Worm (Caenorhabditis elegans) whole organism, late embryonic: ENCODE data around the gene hrg-9.

Source experiments
- C38D4.7 ChIP-seq: fragments of 200-800 bp; sonication (Bioruptor generic); optimal IDR thresholded peaks from 2 replicates; lab custom pipeline; 2018; ENCODE audit warnings: mild to moderate bottlenecking, missing genetic modification characterization, moderate library complexity, missing compliant biosample characterization
- F13H6.1 ChIP-seq: sonication (generic microtip); optimal IDR thresholded peaks from 2 replicates; lab custom pipeline; 2016; ENCODE audit warnings: missing genetic modification characterization, missing compliant biosample characterization
- T23F11.4 ChIP-seq: fragments of 200-800 bp; sonication (Bioruptor generic); optimal IDR thresholded peaks from 2 replicates; lab custom pipeline; 2018; ENCODE audit warnings: mild to moderate bottlenecking, missing genetic modification characterization, missing compliant biosample characterization
- Y22D7AL.16 ChIP-seq: sonication (generic microtip); optimal IDR thresholded peaks from 2 replicates; lab custom pipeline; 2016; ENCODE audit warnings: missing genetic modification characterization, missing compliant biosample characterization
- ahr-1 ChIP-seq: sonication (generic microtip); optimal IDR thresholded peaks from 2 replicates; lab custom pipeline; 2016; ENCODE audit warnings: missing genetic modification characterization, missing compliant biosample characterization
- ama-1 ChIP-seq: fragments of 150-350 bp; optimal IDR thresholded peaks from 2 replicates; lab custom pipeline; 2014
- ceh-14 ChIP-seq: sonication (generic microtip); optimal IDR thresholded peaks from 2 replicates; lab custom pipeline; 2016; ENCODE audit warnings: missing genotype, missing genetic modification characterization, missing compliant biosample characterization
- ceh-18 ChIP-seq: sonication (generic microtip); optimal IDR thresholded peaks from 2 replicates; lab custom pipeline; 2016; ENCODE audit warnings: missing genetic modification characterization, missing compliant biosample characterization
- ceh-19 ChIP-seq: fragments of 200-800 bp; sonication (Bioruptor generic); optimal IDR thresholded peaks from 2 replicates; lab custom pipeline; 2018; ENCODE audit warnings: mild to moderate bottlenecking, missing genetic modification characterization, missing compliant biosample characterization
- ceh-2 ChIP-seq: sonication (generic microtip); optimal IDR thresholded peaks from 2 replicates; lab custom pipeline; 2016; ENCODE audit warnings: missing genotype, missing genetic modification characterization, missing compliant biosample characterization
- ceh-22 ChIP-seq: sonication (generic microtip); optimal IDR thresholded peaks from 2 replicates; lab custom pipeline; 2017; ENCODE audit warnings: missing biosample characterization, missing genetic modification characterization
- ceh-24 ChIP-seq: sonication (generic microtip); optimal IDR thresholded peaks from 2 replicates; lab custom pipeline; 2016; ENCODE audit warnings: mild to moderate bottlenecking, missing genetic modification characterization, missing compliant biosample characterization
- ceh-30 ChIP-seq: fragments of 150-350 bp; optimal IDR thresholded peaks from 2 replicates; lab custom pipeline; 2014; ENCODE audit warnings: missing biosample characterization, missing genetic modification characterization
- ceh-31 ChIP-seq: sonication (generic microtip); optimal IDR thresholded peaks from 2 replicates; lab custom pipeline; 2016; ENCODE audit warnings: missing genetic modification characterization, missing compliant biosample characterization
- ceh-34 ChIP-seq: sonication (generic microtip); optimal IDR thresholded peaks from 2 replicates; lab custom pipeline; 2016; ENCODE audit warnings: mild to moderate bottlenecking, missing genetic modification characterization, missing compliant biosample characterization
- ceh-45 ChIP-seq: fragments of 200-800 bp; sonication (Bioruptor generic); IDR thresholded peaks from 2 replicates; pipeline ENCODE4 v1.3.6; 2022; ENCODE audit warnings: missing genetic modification reagents, missing genetic modification characterization, missing compliant biosample characterization
- ceh-6 ChIP-seq: fragments of 200-800 bp; sonication (Bioruptor generic); optimal IDR thresholded peaks from 2 replicates; lab custom pipeline; 2018; ENCODE audit warnings: mild to moderate bottlenecking, missing genetic modification characterization, missing compliant biosample characterization
- ceh-9 ChIP-seq: sonication (generic microtip); optimal IDR thresholded peaks from 2 replicates; lab custom pipeline; 2016; ENCODE audit warnings: mild to moderate bottlenecking, missing genetic modification characterization, inconsistent platforms, missing compliant biosample characterization
- che-1 ChIP-seq: sonication (generic microtip); optimal IDR thresholded peaks from 2 replicates; lab custom pipeline; 2016; ENCODE audit warnings: mild to moderate bottlenecking, missing genetic modification characterization, missing compliant biosample characterization
- elt-2 ChIP-seq: sonication (generic microtip); optimal IDR thresholded peaks from 2 replicates; lab custom pipeline; 2016; ENCODE audit warnings: missing genetic modification reagents, missing genetic modification characterization, missing compliant biosample characterization
- fkh-6 ChIP-seq: sonication (generic microtip); optimal IDR thresholded peaks from 2 replicates; lab custom pipeline; 2016; ENCODE audit warnings: missing genetic modification characterization, missing compliant biosample characterization
- gmeb-2 ChIP-seq: sonication (generic microtip); optimal IDR thresholded peaks from 2 replicates; lab custom pipeline; 2016; ENCODE audit warnings: missing genetic modification characterization, inconsistent platforms, missing compliant biosample characterization
- hlh-13 ChIP-seq: fragments of 200-800 bp; sonication (Bioruptor generic); optimal IDR thresholded peaks from 2 replicates; lab custom pipeline; 2018; ENCODE audit warnings: mild to moderate bottlenecking, missing genetic modification characterization, missing compliant biosample characterization
- hlh-15 ChIP-seq: sonication (generic microtip); optimal IDR thresholded peaks from 2 replicates; lab custom pipeline; 2016; ENCODE audit warnings: missing genetic modification characterization, missing compliant biosample characterization
- hlh-6 ChIP-seq: sonication (generic microtip); optimal IDR thresholded peaks from 2 replicates; lab custom pipeline; 2016; ENCODE audit warnings: missing genotype, missing genetic modification characterization, missing compliant biosample characterization
- nfya-1 ChIP-seq: sonication (generic microtip); optimal IDR thresholded peaks from 2 replicates; lab custom pipeline; 2017; ENCODE audit warnings: missing genetic modification characterization, mild to moderate bottlenecking, missing compliant biosample characterization, antibody characterized with exemption, moderate library complexity
- nhr-11 ChIP-seq: fragments of 150-350 bp; optimal IDR thresholded peaks from 2 replicates; lab custom pipeline; 2014; ENCODE audit warnings: missing biosample characterization, missing genetic modification characterization
- pat-9 ChIP-seq: fragments of 200-800 bp; sonication (Bioruptor generic); optimal IDR thresholded peaks from 2 replicates; lab custom pipeline; 2018; ENCODE audit warnings: mild to moderate bottlenecking, missing genetic modification characterization, moderate library complexity, missing compliant biosample characterization
- pha-2 ChIP-seq: sonication (generic microtip); optimal IDR thresholded peaks from 2 replicates; lab custom pipeline; 2017; ENCODE audit warnings: mild to moderate bottlenecking, missing genetic modification characterization, missing compliant biosample characterization
- rnt-1 ChIP-seq: sonication (generic microtip); optimal IDR thresholded peaks from 2 replicates; lab custom pipeline; 2016; ENCODE audit warnings: missing genetic modification characterization, missing compliant biosample characterization
- sox-4 ChIP-seq: sonication (generic microtip); optimal IDR thresholded peaks from 2 replicates; lab custom pipeline; 2017; ENCODE audit warnings: mild to moderate bottlenecking, missing genetic modification characterization, inconsistent platforms, missing compliant biosample characterization
- tbx-7 ChIP-seq: sonication (generic microtip); optimal IDR thresholded peaks from 2 replicates; lab custom pipeline; 2016; ENCODE audit warnings: missing genotype, missing genetic modification characterization, missing compliant biosample characterization
- ttx-3 ChIP-seq: sonication (generic microtip); optimal IDR thresholded peaks from 2 replicates; lab custom pipeline; 2016; ENCODE audit warnings: missing genetic modification reagents, missing genetic modification characterization, missing compliant biosample characterization
- unc-42 ChIP-seq: sonication (generic microtip); optimal IDR thresholded peaks from 2 replicates; lab custom pipeline; 2016; ENCODE audit warnings: missing genotype, missing genetic modification characterization, missing compliant biosample characterization
- unc-55 ChIP-seq: sonication (generic microtip); optimal IDR thresholded peaks from 2 replicates; lab custom pipeline; 2017; ENCODE audit warnings: missing biosample characterization, missing genetic modification reagents, missing genetic modification characterization

The hrg-9 gene

ce11 chrV:12963192-12963591 lies at the start of gene hrg-9:
Gene hrg-9 (minus strand): TSS chrV:12963343.
- TF ChIP-seq hlh-15 (tag; lab: Kevin White, UChicago): no peak
- peak; percentile 57 for TF ChIP-seq elt-2 (tag; lab: Kevin White, UChicago)
- no peak for TF ChIP-seq ceh-24 (tag; lab: Kevin White, UChicago)

- TF ChIP-seq unc-55 (GFP tag; lab: Kevin White, UChicago) (no peak), elt-2 (tag; lab: Kevin White, UChicago) (peak; percentile 63)
Observed at ce11 chrV:13011904-13012303, 48.8 kb upstream of the hrg-9 start.

ce11 chrV:13009843-13010242 lies 46.7 kb upstream of the hrg-9 start:
- TF ChIP-seq ceh-18 (tag; lab: Kevin White, UChicago) (peak; percentile 6), ceh-31 (tag; lab: Kevin White, UChicago) (peak; percentile 51), unc-55 (GFP tag; lab: Kevin White, UChicago) (peak; percentile 47), T23F11.4 (GFP tag; lab: Kevin White, UChicago) (no peak), nfya-1 (peak; percentile 31), ceh-22 (no peak), unc-42 (tag; lab: Kevin White, UChicago) (peak; percentile 15), rnt-1 (tag; lab: Kevin White, UChicago) (no peak)
- TF ChIP-seq, all 69 proteins: peak for 5

- TF ChIP-seq ceh-14 (tag; lab: Kevin White, UChicago) (no peak), unc-55 (GFP tag; lab: Kevin White, UChicago) (no peak), Y22D7AL.16 (tag; lab: Kevin White, UChicago) (no peak), pat-9 (tag; lab: Kevin White, UChicago) (no peak), ceh-19 (GFP tag; lab: Kevin White, UChicago) (no peak), ahr-1 (tag; lab: Kevin White, UChicago) (no peak), tbx-7 (tag; lab: Kevin White, UChicago) (no peak), unc-42 (tag; lab: Kevin White, UChicago) (no peak), hlh-13 (GFP tag; lab: Kevin White, UChicago) (no peak), sox-4 (tag; lab: Kevin White, UChicago) (no peak), ceh-9 (tag; lab: Kevin White, UChicago) (no peak), C38D4.7 (no peak)
Observed at ce11 chrV:13009271-13009670, 46.1 kb upstream of the hrg-9 start.

ce11 chrV:13008825-13009224 lies 45.7 kb upstream of the hrg-9 start, which contains the start of gene F15B9.10:
Gene F15B9.10 (minus strand): TSS chrV:13008925.
- no peak for TF ChIP-seq ttx-3 (tag; lab: Kevin White, UChicago)
- TF ChIP-seq pha-2 (tag; lab: Kevin White, UChicago): no peak
- no peak for TF ChIP-seq gmeb-2 (tag; lab: Kevin White, UChicago)
- no peak for TF ChIP-seq F13H6.1 (tag; lab: Kevin White, UChicago)
- TF ChIP-seq T23F11.4 (GFP tag; lab: Kevin White, UChicago): no peak
- no peak for TF ChIP-seq che-1 (tag; lab: Kevin White, UChicago)
- no peak for TF ChIP-seq rnt-1 (tag; lab: Kevin White, UChicago)
- TF ChIP-seq ceh-30 (tag; lab: Kevin White, UChicago): no peak
- TF ChIP-seq hlh-15 (tag; lab: Kevin White, UChicago): no peak
- TF ChIP-seq ceh-14 (tag; lab: Kevin White, UChicago): no peak
- TF ChIP-seq sox-4 (tag; lab: Kevin White, UChicago): no peak

ce11 chrV:13006754-13007153 lies 43.6 kb upstream of the hrg-9 start:
- TF ChIP-seq ama-1 (no peak), ttx-3 (tag; lab: Kevin White, UChicago) (no peak), T23F11.4 (GFP tag; lab: Kevin White, UChicago) (no peak), Y22D7AL.16 (tag; lab: Kevin White, UChicago) (no peak), ceh-45 (GFP tag; lab: Robert Waterston, UW) (no peak), ceh-19 (GFP tag; lab: Kevin White, UChicago) (no peak), pat-9 (tag; lab: Kevin White, UChicago) (no peak), ceh-2 (tag; lab: Kevin White, UChicago) (no peak), ceh-6 (GFP tag; lab: Kevin White, UChicago) (no peak), gmeb-2 (tag; lab: Kevin White, UChicago) (no peak), fkh-6 (no peak), ceh-34 (tag; lab: Kevin White, UChicago) (no peak), rnt-1 (tag; lab: Kevin White, UChicago) (no peak), sox-4 (tag; lab: Kevin White, UChicago) (no peak), ceh-30 (tag; lab: Kevin White, UChicago) (no peak), unc-55 (GFP tag; lab: Kevin White, UChicago) (no peak), nhr-11 (tag; lab: Kevin White, UChicago) (no peak), C38D4.7 (no peak), hlh-6 (no peak), ceh-22 (no peak)
- TF ChIP-seq, all 69 proteins: peak for 0
